Worm (Caenorhabditis elegans) whole organism, midembryonic: Measurements from ENCODE around the gene srg-31.

Experiments used
- T22C8.4 ChIP-seq: fragments of 200-800 bp; sonication (Bioruptor generic); IDR thresholded peaks from 2 replicates; pipeline ENCODE4 v1.3.6; 2022; ENCODE audit warnings: missing genetic modification characterization, missing compliant biosample characterization
- cog-1 ChIP-seq: sonication (generic microtip); optimal IDR thresholded peaks from 2 replicates; lab custom pipeline; 2016; ENCODE audit warnings: missing genetic modification characterization, missing compliant biosample characterization
- flt-1 ChIP-seq: fragments of 200-800 bp; sonication (Bioruptor generic); IDR thresholded peaks from 2 replicates; pipeline ENCODE4 v1.3.6; 2022; ENCODE audit warnings: missing genetic modification characterization, missing compliant biosample characterization
- klf-2 ChIP-seq: fragments of 200-800 bp; sonication (Bioruptor generic); conservative IDR thresholded peaks from 2 replicates; pipeline ENCODE4 v1.3.6; 2022; ENCODE audit warnings: missing genetic modification reagents, missing genetic modification characterization, missing compliant biosample characterization
- med-1 ChIP-seq: sonication (generic microtip); optimal IDR thresholded peaks from 2 replicates; lab custom pipeline; 2017; ENCODE audit warnings: missing genetic modification characterization, mild to moderate bottlenecking, missing compliant biosample characterization, antibody characterized with exemption, missing genetic modification reagents; ENCODE audit not compliant: insufficient read depth
- ref-1 ChIP-seq: fragments of 200-800 bp; sonication (Bioruptor generic); conservative IDR thresholded peaks from 2 replicates; pipeline ENCODE4 v1.3.6; 2022; ENCODE audit warnings: missing genetic modification reagents, missing genetic modification characterization, missing compliant biosample characterization
- tab-1 ChIP-seq: fragments of 200-800 bp; sonication (Bioruptor generic); IDR thresholded peaks from 2 replicates; pipeline ENCODE4 v1.3.6; 2022; ENCODE audit warnings: missing genetic modification characterization, missing compliant biosample characterization
- ztf-23 ChIP-seq: fragments of 200-800 bp; sonication (Bioruptor generic); IDR thresholded peaks from 2 replicates; pipeline ENCODE4 v1.3.6; 2022; ENCODE audit warnings: missing genetic modification reagents, missing genetic modification characterization, missing compliant biosample characterization
- ztf-29 ChIP-seq: fragments of 200-800 bp; sonication (Bioruptor generic); IDR thresholded peaks from 2 replicates; pipeline ENCODE4 v1.3.6; 2022; ENCODE audit warnings: missing genetic modification reagents, missing genetic modification characterization, missing compliant biosample characterization

The srg-31 gene

DNA sequence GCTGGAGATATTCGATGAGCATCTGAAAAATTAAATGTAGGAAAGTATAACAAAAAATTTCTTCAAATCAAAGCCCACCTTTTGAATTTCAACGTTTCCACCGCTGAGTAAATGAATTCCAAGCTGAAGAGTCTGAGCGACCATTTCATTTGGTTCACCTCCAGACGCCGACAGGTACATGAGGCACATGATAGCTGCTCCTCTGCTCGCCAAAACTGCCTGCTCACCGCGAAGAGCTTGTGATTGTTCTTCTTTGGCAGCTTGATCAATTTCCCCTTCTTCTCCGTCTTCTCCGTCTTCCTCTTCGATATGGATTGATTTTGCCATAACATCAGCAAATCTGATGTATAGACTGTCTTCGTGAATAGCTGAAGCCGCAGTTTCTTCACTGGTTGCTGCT is 47.3 kb downstream of the srg-31 start:
- TF ChIP-seq cog-1 (tag; lab: Kevin White, UChicago) (no peak), flt-1 (no peak), tab-1 (no peak), T22C8.4 (no peak), klf-2 (no peak), ref-1 (GFP tag; lab: Robert Waterston, UW) (no peak), ztf-23 (no peak), med-1 (GFP tag; lab: Kevin White, UChicago) (no peak), ztf-29 (no peak)

- TF ChIP-seq tab-1 (no peak), cog-1 (tag; lab: Kevin White, UChicago) (no peak), ztf-29 (no peak), klf-2 (no peak), ref-1 (GFP tag; lab: Robert Waterston, UW) (no peak), ztf-23 (no peak), med-1 (GFP tag; lab: Kevin White, UChicago) (no peak), T22C8.4 (no peak), flt-1 (no peak)
Observed at ce11 chrV:6901943-6902549, 51.7 kb downstream of the srg-31 start.
